Worm (Caenorhabditis elegans): ENCODE results near the gene rpa-1.
A peak's percentile ranks its signal among the peaks of the same experiment; 100 is the strongest.

The rpa-1 gene

ce11 chrII:7631677-7632210, 32.6 kb upstream of the rpa-1 start:
- peak; percentile 83 for TF ChIP-seq ces-1 (GFP tag; optimal IDR thresholded peaks at IDR 0.05)
- no peak for TF ChIP-seq hlh-1 (tag; optimal IDR thresholded peaks at IDR 0.05)

DNA sequence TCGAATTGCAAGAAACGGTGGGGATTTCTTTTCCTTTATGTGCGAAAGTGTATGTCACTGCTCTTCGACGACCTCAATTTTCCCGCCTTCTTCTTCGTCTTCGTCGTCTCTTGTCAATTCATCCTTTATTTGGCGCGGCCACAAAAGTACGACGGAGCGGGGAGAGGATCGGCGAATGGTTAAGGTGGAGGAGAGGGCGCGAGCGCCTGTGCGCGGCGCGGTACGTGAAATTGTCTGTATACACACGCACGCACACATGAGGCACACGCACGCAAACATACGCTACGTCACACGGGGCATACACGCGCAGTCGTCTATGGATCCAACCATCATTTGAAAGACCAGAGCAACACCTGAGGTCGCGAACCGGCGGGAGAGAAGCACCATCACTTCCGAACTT, 29.1 kb upstream of the rpa-1 start:
- TF ChIP-seq unc-62 (GFP tag; optimal IDR thresholded peaks at IDR 0.05) (no peak), drap-1 (GFP tag; optimal IDR thresholded peaks at IDR 0.05) (no peak), lin-13 (tag; optimal IDR thresholded peaks at IDR 0.05) (no peak), mab-5 (tag; optimal IDR thresholded peaks at IDR 0.05) (no peak), blmp-1 (tag; optimal IDR thresholded peaks at IDR 0.05) (no peak), nhr-237 (tag; optimal IDR thresholded peaks at IDR 0.05) (no peak), bed-3 (GFP tag; optimal IDR thresholded peaks at IDR 0.05) (no peak), sem-2 (GFP tag; optimal IDR thresholded peaks at IDR 0.05) (no peak), nhr-12 (tag; optimal IDR thresholded peaks at IDR 0.05) (no peak), ham-2 (GFP tag; optimal IDR thresholded peaks at IDR 0.05) (no peak), pha-4 (tag; optimal IDR thresholded peaks at IDR 0.05) (no peak), mls-2 (tag; optimal IDR thresholded peaks at IDR 0.05) (no peak), unc-120 (tag; optimal IDR thresholded peaks at IDR 0.05; ENCODE audit: poor library complexity, severe bottlenecking) (no peak), elt-1 (tag; optimal IDR thresholded peaks at IDR 0.05; ENCODE audit: borderline replicate concordance, insufficient read depth) (no peak), M03D4.4 (tag; optimal IDR thresholded peaks at IDR 0.05) (no peak), ceh-43 (GFP tag; optimal IDR thresholded peaks at IDR 0.05) (no peak), mep-1 (tag; optimal IDR thresholded peaks at IDR 0.05) (no peak)

ce11 chrII:7636941-7637340, 27.4 kb upstream of the rpa-1 start:
- TF ChIP-seq ces-1 (GFP tag; optimal IDR thresholded peaks at IDR 0.05), result no peak
- TF ChIP-seq nhr-237 (tag; optimal IDR thresholded peaks at IDR 0.05), result no peak
- TF ChIP-seq unc-39 (tag; optimal IDR thresholded peaks at IDR 0.05), result no peak
- no peak for TF ChIP-seq ceh-83 (GFP tag; optimal IDR thresholded peaks at IDR 0.05)

ce11 chrII:7639036-7639435, 25.3 kb upstream of the rpa-1 start:
- TF ChIP-seq sem-2 (GFP tag; optimal IDR thresholded peaks at IDR 0.05) (no peak), nhr-76 (tag; optimal IDR thresholded peaks at IDR 0.05) (no peak), ceh-83 (GFP tag; optimal IDR thresholded peaks at IDR 0.05) (no peak), sptf-1 (tag; optimal IDR thresholded peaks at IDR 0.05) (no peak), mep-1 (tag; optimal IDR thresholded peaks at IDR 0.05) (no peak), lin-32 (GFP tag; optimal IDR thresholded peaks at IDR 0.05) (no peak), snpc-4 (tag; optimal IDR thresholded peaks at IDR 0.05) (no peak), hlh-1 (tag; optimal IDR thresholded peaks at IDR 0.05) (no peak), nhr-12 (tag; optimal IDR thresholded peaks at IDR 0.05) (no peak), lin-13 (tag; optimal IDR thresholded peaks at IDR 0.05) (no peak), nhr-237 (tag; optimal IDR thresholded peaks at IDR 0.05) (no peak)

DNA sequence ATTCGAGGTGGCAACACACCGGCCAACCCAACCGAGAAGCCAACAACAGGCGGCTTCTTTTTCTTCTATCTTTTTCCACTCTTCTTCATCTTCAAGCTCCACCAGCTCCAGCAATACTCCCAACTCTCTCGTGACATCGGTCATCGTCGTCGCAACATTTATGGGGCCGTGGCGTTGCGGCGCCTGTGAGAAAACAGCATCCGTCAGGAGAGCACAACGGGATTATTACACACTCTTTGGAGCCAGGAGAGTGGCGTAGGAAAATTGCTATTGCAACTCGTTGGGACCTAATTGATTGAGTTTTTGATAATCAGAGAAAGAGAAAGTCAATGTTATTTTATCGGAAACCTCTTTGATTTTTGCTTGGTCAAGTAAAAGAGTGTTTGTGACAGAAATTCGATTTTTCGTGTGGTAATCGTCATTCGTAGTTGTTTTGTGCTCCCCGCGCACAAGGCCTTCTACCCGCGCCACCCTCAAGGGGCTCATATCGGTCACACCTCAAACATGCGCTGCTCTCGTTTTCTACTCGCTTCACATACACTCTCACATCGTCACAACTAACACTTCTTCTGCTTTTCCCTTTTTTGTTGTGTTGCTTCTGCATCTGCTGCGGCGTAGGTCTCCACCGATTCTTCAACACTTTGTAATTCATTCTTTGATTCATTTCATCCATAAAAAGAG, 24.1 kb upstream of the rpa-1 start:
- TF ChIP-seq unc-120 (tag; optimal IDR thresholded peaks at IDR 0.05; ENCODE audit: poor library complexity, severe bottlenecking), result peak; percentile 57
- no peak for TF ChIP-seq nhr-2 (tag; optimal IDR thresholded peaks at IDR 0.05)
- no peak for TF ChIP-seq pha-4 (tag; optimal IDR thresholded peaks at IDR 0.05)
- TF ChIP-seq hlh-1 (tag; optimal IDR thresholded peaks at IDR 0.05), result peak; percentile 63
- TF ChIP-seq ces-1 (GFP tag; optimal IDR thresholded peaks at IDR 0.05), result peak; percentile 7

- TF ChIP-seq sptf-1 (tag; optimal IDR thresholded peaks at IDR 0.05), result peak; percentile 34
- TF ChIP-seq elt-1 (tag; optimal IDR thresholded peaks at IDR 0.05; ENCODE audit: borderline replicate concordance, insufficient read depth), result no peak
- TF ChIP-seq ceh-43 (GFP tag; optimal IDR thresholded peaks at IDR 0.05), result no peak
- TF ChIP-seq ces-1 (GFP tag; optimal IDR thresholded peaks at IDR 0.05), result peak; percentile 80
- TF ChIP-seq blmp-1 (tag; optimal IDR thresholded peaks at IDR 0.05), result no peak
- no peak for TF ChIP-seq ceh-83 (GFP tag; optimal IDR thresholded peaks at IDR 0.05)
- no peak for TF ChIP-seq nhr-237 (tag; optimal IDR thresholded peaks at IDR 0.05)
- TF ChIP-seq lsy-2 (tag; optimal IDR thresholded peaks at IDR 0.05), result no peak
- TF ChIP-seq unc-62 (GFP tag; optimal IDR thresholded peaks at IDR 0.05), result peak; percentile 77
- no peak for TF ChIP-seq cnd-1 (tag; optimal IDR thresholded peaks at IDR 0.05)
- TF ChIP-seq unc-120 (tag; optimal IDR thresholded peaks at IDR 0.05; ENCODE audit: poor library complexity, severe bottlenecking), result peak; percentile 91
- TF ChIP-seq mls-2 (tag; optimal IDR thresholded peaks at IDR 0.05), result peak; percentile 9
- TF ChIP-seq nhr-76 (tag; optimal IDR thresholded peaks at IDR 0.05), result no peak
These were observed 22.2 kb upstream of the rpa-1 start for ce11 chrII:7642016-7642653.

Measured in whole organism, mixed stage, embryonic.